Worm (Caenorhabditis elegans) whole organism, mixed stage, embryonic: ENCODE data around the gene nep-21.

Experiments used
- ces-1 ChIP-seq: fragments of 150-350 bp; optimal IDR thresholded peaks from 2 replicates; lab custom pipeline; 2014; ENCODE audit warnings: missing biosample characterization, missing genetic modification reagents, missing genetic modification characterization
- drap-1 ChIP-seq: fragments of 200-800 bp; sonication (Bioruptor generic); optimal IDR thresholded peaks from 3 replicates; lab custom pipeline; 2018; ENCODE audit warnings: mild to moderate bottlenecking, missing genetic modification characterization, missing compliant biosample characterization
- hlh-1 ChIP-seq: fragments of 150-350 bp; optimal IDR thresholded peaks from 2 replicates; lab custom pipeline; 2014; ENCODE audit warnings: missing biosample characterization, missing genetic modification reagents, missing genetic modification characterization
- lin-13 ChIP-seq: fragments of 150-350 bp; optimal IDR thresholded peaks from 2 replicates; lab custom pipeline; 2014; ENCODE audit warnings: missing biosample characterization, missing genetic modification characterization
- lsy-2 ChIP-seq: fragments of 150-350 bp; optimal IDR thresholded peaks from 2 replicates; lab custom pipeline; 2014; ENCODE audit warnings: missing biosample characterization, missing genetic modification characterization
- nhr-237 ChIP-seq: fragments of 150-350 bp; optimal IDR thresholded peaks from 2 replicates; lab custom pipeline; 2014; ENCODE audit warnings: missing biosample characterization, missing genetic modification characterization
- unc-120 ChIP-seq: sonication (generic microtip); optimal IDR thresholded peaks from 2 replicates; lab custom pipeline; 2017; ENCODE audit warnings: missing genetic modification characterization, missing compliant biosample characterization; ENCODE audit not compliant: poor library complexity, severe bottlenecking
- ztf-11 ChIP-seq: fragments of 150-350 bp; optimal IDR thresholded peaks from 2 replicates; lab custom pipeline; 2014; ENCODE audit warnings: missing biosample characterization, missing genetic modification characterization

- TF ChIP-seq ztf-11 (tag; lab: Kevin White, UChicago) (no peak), lin-13 (tag; lab: Kevin White, UChicago) (no peak), ces-1 (no peak), nhr-237 (tag; lab: Kevin White, UChicago) (no peak), drap-1 (GFP tag; lab: Kevin White, UChicago) (no peak), hlh-1 (no peak), unc-120 (tag; lab: Kevin White, UChicago) (no peak), lsy-2 (tag; lab: Kevin White, UChicago) (no peak)
Observed at ce11 chrV:14243904-14244303, 17.6 kb upstream of the nep-21 start, which contains the start of gene sre-7.
